Fruit fly (Drosophila melanogaster) whole organism, wandering third instar larva: ENCODE measurements around the gene CG15382.

Experiments used
- Abd-B ChIP-seq: fragments of >200 bp; optimal IDR thresholded peaks from 2 replicates; lab custom pipeline; 2017; ENCODE audit warnings: missing biosample characterization, missing genetic modification characterization
- CG32264 ChIP-seq: fragments of 200-800 bp; sonication (Bioruptor generic); optimal IDR thresholded peaks from 2 replicates; lab custom pipeline; 2016; ENCODE audit warnings: missing biosample characterization, missing genetic modification characterization
- CG9705 ChIP-seq: fragments of 200-800 bp; sonication (Bioruptor generic); optimal IDR thresholded peaks from 2 replicates; lab custom pipeline; 2018; ENCODE audit warnings: missing biosample characterization, mild to moderate bottlenecking, missing genetic modification characterization
- CrebA ChIP-seq: fragments of 200-800 bp; sonication (Bioruptor generic); optimal IDR thresholded peaks from 2 replicates; lab custom pipeline; 2016; ENCODE audit warnings: missing biosample characterization, mild to moderate bottlenecking, missing genetic modification characterization, borderline replicate concordance
- Dfd ChIP-seq: fragments of >200 bp; optimal IDR thresholded peaks from 2 replicates; lab custom pipeline; 2017; ENCODE audit warnings: missing biosample characterization, missing genetic modification characterization
- Dif ChIP-seq: fragments of 200-275, 200-300 bp; sonication (Bioruptor generic); optimal IDR thresholded peaks from 2 replicates; lab custom pipeline; 2018; ENCODE audit warnings: missing biosample characterization, missing genetic modification characterization; ENCODE audit not compliant: partially characterized antibody
- GATAd ChIP-seq: sonication (Bioruptor generic); optimal IDR thresholded peaks from 2 replicates; lab custom pipeline; 2016; ENCODE audit warnings: missing biosample characterization, missing genetic modification characterization
- HLH106 ChIP-seq: fragments of 200-800 bp; optimal IDR thresholded peaks from 3 replicates; lab custom pipeline; 2019; ENCODE audit warnings: missing biosample characterization, mild to moderate bottlenecking, missing genetic modification characterization, moderate library complexity
- Hnf4 ChIP-seq: fragments of 200-800 bp; sonication (Bioruptor generic); optimal IDR thresholded peaks from 2 replicates; lab custom pipeline; 2016; ENCODE audit warnings: missing biosample characterization, mild to moderate bottlenecking, missing genetic modification characterization
- Hr78 ChIP-seq: fragments of >200 bp; optimal IDR thresholded peaks from 2 replicates; lab custom pipeline; 2017; ENCODE audit warnings: missing biosample characterization, missing genetic modification characterization
- Hr83 ChIP-seq: fragments of 200-300 bp; sonication (Bioruptor generic); optimal IDR thresholded peaks from 2 replicates; lab custom pipeline; 2016; ENCODE audit warnings: missing biosample characterization, mild to moderate bottlenecking, missing genetic modification characterization, moderate library complexity; ENCODE audit not compliant: poor library complexity, severe bottlenecking
- Jra ChIP-seq: sonication (Bioruptor generic); optimal IDR thresholded peaks from 2 replicates; lab custom pipeline; 2016; ENCODE audit warnings: missing biosample characterization, missing genetic modification characterization
- Mio ChIP-seq: sonication (Bioruptor generic); optimal IDR thresholded peaks from 2 replicates; lab custom pipeline; 2016; ENCODE audit warnings: missing biosample characterization, missing genetic modification characterization
- Myc ChIP-seq: fragments of >200 bp; optimal IDR thresholded peaks from 2 replicates; lab custom pipeline; 2017
- N ChIP-seq: fragments of >200 bp; optimal IDR thresholded peaks from 2 replicates; lab custom pipeline; 2018; ENCODE audit warnings: missing biosample characterization, missing external identifiers, missing genetic modification characterization
- OdsH ChIP-seq: fragments of 200-800 bp; sonication (Bioruptor generic); optimal IDR thresholded peaks from 2 replicates; lab custom pipeline; 2016; ENCODE audit warnings: missing biosample characterization, mild to moderate bottlenecking, missing genetic modification characterization
- Rel ChIP-seq, 2 experiments: fragments of 200-800 bp; sonication (Bioruptor generic) in 1 of 2; optimal IDR thresholded peaks; 2 replicates in 1 of 2; 3 replicates in 1 of 2; lab custom pipeline; 2016 to 2019; ENCODE audit warnings: mild to moderate bottlenecking in 2 of 2, missing biosample characterization in 2 of 2, missing genetic modification characterization in 2 of 2, moderate library complexity in 1 of 2
- Sp1 ChIP-seq: fragments of 200-800 bp; sonication (Bioruptor generic); optimal IDR thresholded peaks from 3 replicates; lab custom pipeline; 2019; ENCODE audit warnings: missing biosample characterization, mild to moderate bottlenecking, missing genetic modification characterization, moderate library complexity
- Vsx2 ChIP-seq: fragments of 200-300, 225-300 bp; sonication (Bioruptor generic); optimal IDR thresholded peaks from 2 replicates; lab custom pipeline; 2018; ENCODE audit warnings: missing biosample characterization, missing genetic modification characterization; ENCODE audit not compliant: partially characterized antibody
- br ChIP-seq: fragments of 200-800 bp; sonication (Bioruptor generic); optimal IDR thresholded peaks from 2 replicates; lab custom pipeline; 2016; ENCODE audit warnings: missing biosample characterization, missing genetic modification characterization
- brk ChIP-seq: fragments of 200-800 bp; sonication (Bioruptor generic); optimal IDR thresholded peaks from 2 replicates; lab custom pipeline; 2016; ENCODE audit warnings: missing biosample characterization, mild to moderate bottlenecking, missing genetic modification characterization
- dl ChIP-seq, 2 experiments: fragments of 175-275, 200-275 bp in 1 of 2; fragments of 200-275 bp in 1 of 2; sonication (Bioruptor generic); optimal IDR thresholded peaks; lab custom pipeline; 2018; ENCODE audit warnings: mild to moderate bottlenecking in 2 of 2, missing biosample characterization in 2 of 2, missing genetic modification characterization in 2 of 2, moderate library complexity in 2 of 2; ENCODE audit not compliant: partially characterized antibody in 2 of 2, insufficient read depth in 1 of 2
- dmrt93B ChIP-seq: fragments of 200-800 bp; sonication (Bioruptor generic); optimal IDR thresholded peaks from 2 replicates; lab custom pipeline; 2018; ENCODE audit warnings: missing biosample characterization, mild to moderate bottlenecking, missing genetic modification characterization
- dsf ChIP-seq: sonication (Bioruptor generic); optimal IDR thresholded peaks from 2 replicates; lab custom pipeline; 2016; ENCODE audit warnings: missing biosample characterization, missing genetic modification characterization, borderline replicate concordance
- ey ChIP-seq: fragments of 200-800 bp; sonication (Bioruptor generic); optimal IDR thresholded peaks from 2 replicates; lab custom pipeline; 2016; ENCODE audit warnings: missing biosample characterization, missing genetic modification characterization
- foxo ChIP-seq, 2 experiments: fragments of 200-800 bp; sonication (Bioruptor generic); optimal IDR thresholded peaks; 2 replicates in 1 of 2; 3 replicates in 1 of 2; lab custom pipeline; 2016 to 2017; ENCODE audit warnings: missing biosample characterization in 2 of 2, missing genetic modification characterization in 2 of 2
- fru ChIP-seq: fragments of 200-800 bp; sonication (Bioruptor generic); optimal IDR thresholded peaks from 3 replicates; lab custom pipeline; 2016; ENCODE audit warnings: missing biosample characterization, mild to moderate bottlenecking, missing genetic modification characterization
- h ChIP-seq: fragments of 200-800 bp; sonication (Bioruptor generic); optimal IDR thresholded peaks from 3 replicates; lab custom pipeline; 2016; ENCODE audit warnings: missing biosample characterization, mild to moderate bottlenecking, missing genetic modification characterization
- jim ChIP-seq: fragments of 175-275, 200-325 bp; sonication (Bioruptor generic); optimal IDR thresholded peaks from 2 replicates; lab custom pipeline; 2016; ENCODE audit warnings: missing biosample characterization, mild to moderate bottlenecking, missing genetic modification characterization
- lola ChIP-seq: fragments of >200 bp; optimal IDR thresholded peaks from 2 replicates; lab custom pipeline; 2017; ENCODE audit warnings: missing biosample characterization, missing genetic modification characterization
- pan ChIP-seq: fragments of >200 bp; optimal IDR thresholded peaks from 2 replicates; lab custom pipeline; 2017
- psq ChIP-seq: fragments of 200-800 bp; sonication (Bioruptor generic); optimal IDR thresholded peaks from 3 replicates; lab custom pipeline; 2017; ENCODE audit warnings: missing biosample characterization, mild to moderate bottlenecking, missing genetic modification characterization, moderate library complexity
- rgr ChIP-seq: fragments of 200-800 bp; sonication (Bioruptor generic); optimal IDR thresholded peaks from 3 replicates; lab custom pipeline; 2016; ENCODE audit warnings: missing biosample characterization, mild to moderate bottlenecking, missing genetic modification characterization
- sage ChIP-seq: fragments of 200-800 bp; sonication (Bioruptor generic); optimal IDR thresholded peaks from 2 replicates; lab custom pipeline; 2016; ENCODE audit warnings: missing biosample characterization, mild to moderate bottlenecking, missing genetic modification characterization
- sv ChIP-seq: fragments of 200-800 bp; sonication (Bioruptor generic); optimal IDR thresholded peaks from 3 replicates; lab custom pipeline; 2016; ENCODE audit warnings: missing biosample characterization, missing genetic modification characterization
- tai ChIP-seq: sonication (Bioruptor generic); optimal IDR thresholded peaks from 2 replicates; lab custom pipeline; 2016; ENCODE audit warnings: missing biosample characterization, missing genetic modification characterization
- usp ChIP-seq: fragments of >200 bp; optimal IDR thresholded peaks from 2 replicates; lab custom pipeline; 2017; ENCODE audit warnings: missing biosample characterization, missing genetic modification characterization
- woc ChIP-seq: sonication (Bioruptor generic); optimal IDR thresholded peaks from 2 replicates; lab custom pipeline; 2016; ENCODE audit warnings: missing biosample characterization, mild to moderate bottlenecking, missing genetic modification characterization

Gene CG15382

dm6 chr2L:2199433-2199796 is 43.9 kb downstream of the CG15382 start:
- no peak for TF ChIP-seq br (GFP tag; lab: Kevin White, UChicago)
- peak in 1 of 2 experiments; percentile 11 for TF ChIP-seq dl (GFP tag; optimal IDR thresholded peaks at IDR 0.05; lab: Kevin White, UChicago; ENCODE audit: insufficient read depth in 1 of 2, partially characterized antibody in 2 of 2)
- TF ChIP-seq psq (GFP tag; lab: Kevin White, UChicago) = no peak
- peak; percentile 62 for TF ChIP-seq Rel (GFP tag; optimal IDR thresholded peaks at IDR 0.05; lab: Kevin White, UChicago)
- no peak for TF ChIP-seq Rel (tag; optimal IDR thresholded peaks at IDR 0.05; lab: Kevin White, UChicago)

dm6 chr2L:2200136-2201036 is 44.8 kb downstream of the CG15382 start:
- TF ChIP-seq dsf (GFP tag; lab: Kevin White, UChicago) (no peak), dl (GFP tag; optimal IDR thresholded peaks at IDR 0.05; lab: Kevin White, UChicago; ENCODE audit: insufficient read depth in 1 of 2, partially characterized antibody in 2 of 2) (peak; percentile 90 to 96), h (peak; percentile 58), Vsx2 (GFP tag; lab: Kevin White, UChicago) (peak; percentile 97), brk (no peak), GATAd (GFP tag; lab: Kevin White, UChicago) (no peak), OdsH (GFP tag; lab: Kevin White, UChicago) (peak; percentile 20), tai (GFP tag; lab: Kevin White, UChicago) (peak; percentile 97), Hr83 (GFP tag; lab: Kevin White, UChicago) (peak; percentile 93), psq (GFP tag; lab: Kevin White, UChicago) (peak; percentile 91), Hr78 (GFP tag; lab: Kevin White, UChicago) (no peak), Sp1 (GFP tag; lab: Kevin White, UChicago) (no peak), CG32264 (GFP tag; lab: Kevin White, UChicago) (peak; percentile 36), pan (lab: Kevin White, UChicago) (no peak), woc (peak; percentile 52), Rel (GFP tag; optimal IDR thresholded peaks at IDR 0.05; lab: Kevin White, UChicago) (no peak), Rel (tag; optimal IDR thresholded peaks at IDR 0.05; lab: Kevin White, UChicago) (peak; percentile 98), HLH106 (no peak), ey (GFP tag; lab: Kevin White, UChicago) (no peak), CG9705 (GFP tag; lab: Kevin White, UChicago) (no peak), Myc (lab: Kevin White, UChicago) (no peak), CrebA (peak; percentile 94), lola (GFP tag; lab: Kevin White, UChicago) (no peak), foxo (GFP tag; optimal IDR thresholded peaks at IDR 0.05; lab: Kevin White, UChicago) (no peak), sage (peak; percentile 63), Dfd (no peak), Hnf4 (GFP tag; lab: Kevin White, UChicago) (peak; percentile 75), N (no peak), Mio (GFP tag; lab: Kevin White, UChicago) (peak; percentile 35), Jra (GFP tag; lab: Kevin White, UChicago) (peak; percentile 63), Abd-B (GFP tag; lab: Kevin White, UChicago) (no peak), dmrt93B (no peak), Dif (GFP tag; lab: Kevin White, UChicago) (peak; percentile 97), fru (GFP tag; lab: Kevin White, UChicago) (peak; percentile 59), usp (GFP tag; lab: Kevin White, UChicago) (no peak), jim (no peak), rgr (peak; percentile 36), br (GFP tag; lab: Kevin White, UChicago) (peak; percentile 52), sv (GFP tag; lab: Kevin White, UChicago) (no peak)
